Worm (Caenorhabditis elegans) whole organism, mixed stage, embryonic: ENCODE measurements around the gene lipl-7.

Experiments
- M03D4.4 ChIP-seq: sonication (generic microtip); optimal IDR thresholded peaks from 2 replicates; lab custom pipeline; 2017; ENCODE audit warnings: mild to moderate bottlenecking, missing genetic modification characterization, missing compliant biosample characterization
- bed-3 ChIP-seq: fragments of 200-800 bp; sonication (Bioruptor generic); optimal IDR thresholded peaks from 3 replicates; lab custom pipeline; 2018; ENCODE audit warnings: mild to moderate bottlenecking, missing genetic modification characterization, moderate library complexity, missing compliant biosample characterization
- blmp-1 ChIP-seq: fragments of 150-350 bp; optimal IDR thresholded peaks from 2 replicates; lab custom pipeline; 2014; ENCODE audit warnings: missing biosample characterization, missing genetic modification characterization
- ceh-39 ChIP-seq: fragments of 150-350 bp; optimal IDR thresholded peaks from 2 replicates; lab custom pipeline; 2014; ENCODE audit warnings: missing biosample characterization, missing genetic modification characterization
- ceh-43 ChIP-seq: fragments of 200-800 bp; sonication (Bioruptor generic); optimal IDR thresholded peaks from 2 replicates; lab custom pipeline; 2018; ENCODE audit warnings: mild to moderate bottlenecking, missing genetic modification characterization, moderate library complexity, missing compliant biosample characterization
- ceh-83 ChIP-seq: fragments of 200-800 bp; sonication (Bioruptor generic); optimal IDR thresholded peaks from 2 replicates; lab custom pipeline; 2018; ENCODE audit warnings: mild to moderate bottlenecking, missing genetic modification characterization, missing compliant biosample characterization
- ces-1 ChIP-seq: fragments of 150-350 bp; optimal IDR thresholded peaks from 2 replicates; lab custom pipeline; 2014; ENCODE audit warnings: missing biosample characterization, missing genetic modification reagents, missing genetic modification characterization
- cnd-1 ChIP-seq: fragments of 200-800 bp; sonication (Bioruptor generic); optimal IDR thresholded peaks from 2 replicates; lab custom pipeline; 2018; ENCODE audit warnings: mild to moderate bottlenecking, missing genetic modification characterization, missing compliant biosample characterization
- drap-1 ChIP-seq: fragments of 200-800 bp; sonication (Bioruptor generic); optimal IDR thresholded peaks from 3 replicates; lab custom pipeline; 2018; ENCODE audit warnings: mild to moderate bottlenecking, missing genetic modification characterization, missing compliant biosample characterization
- elt-1 ChIP-seq: sonication (generic microtip); optimal IDR thresholded peaks from 2 replicates; lab custom pipeline; 2017; ENCODE audit warnings: missing genetic modification characterization, mild to moderate bottlenecking, missing compliant biosample characterization, antibody characterized with exemption, moderate library complexity, borderline replicate concordance; ENCODE audit not compliant: insufficient read depth
- elt-3 ChIP-seq: fragments of 150-350 bp; optimal IDR thresholded peaks from 2 replicates; lab custom pipeline; 2014; ENCODE audit warnings: missing biosample characterization, missing genetic modification characterization
- flh-1 ChIP-seq: fragments of 200-800 bp; sonication (Bioruptor generic); optimal IDR thresholded peaks from 2 replicates; lab custom pipeline; 2018; ENCODE audit warnings: mild to moderate bottlenecking, missing genetic modification characterization, moderate library complexity, missing compliant biosample characterization
- ham-2 ChIP-seq: fragments of 200-800 bp; sonication (Bioruptor generic); optimal IDR thresholded peaks from 2 replicates; lab custom pipeline; 2018; ENCODE audit warnings: mild to moderate bottlenecking, missing genetic modification characterization, missing compliant biosample characterization
- hlh-1 ChIP-seq: fragments of 150-350 bp; optimal IDR thresholded peaks from 2 replicates; lab custom pipeline; 2014; ENCODE audit warnings: missing biosample characterization, missing genetic modification reagents, missing genetic modification characterization
- lin-13 ChIP-seq: fragments of 150-350 bp; optimal IDR thresholded peaks from 2 replicates; lab custom pipeline; 2014; ENCODE audit warnings: missing biosample characterization, missing genetic modification characterization
- lin-32 ChIP-seq: fragments of 200-800 bp; sonication (Bioruptor generic); optimal IDR thresholded peaks from 2 replicates; lab custom pipeline; 2018; ENCODE audit warnings: mild to moderate bottlenecking, missing genetic modification characterization, missing compliant biosample characterization
- lsy-2 ChIP-seq: fragments of 150-350 bp; optimal IDR thresholded peaks from 2 replicates; lab custom pipeline; 2014; ENCODE audit warnings: missing biosample characterization, missing genetic modification characterization
- mab-5 ChIP-seq: fragments of 150-350 bp; optimal IDR thresholded peaks from 2 replicates; lab custom pipeline; 2014; ENCODE audit warnings: missing biosample characterization, missing genetic modification characterization
- mep-1 ChIP-seq: fragments of 150-350 bp; optimal IDR thresholded peaks from 2 replicates; lab custom pipeline; 2017; ENCODE audit warnings: missing biosample characterization, missing genetic modification reagents, missing genetic modification characterization, inconsistent platforms
- mls-2 ChIP-seq: sonication (generic microtip); optimal IDR thresholded peaks from 2 replicates; lab custom pipeline; 2016; ENCODE audit warnings: mild to moderate bottlenecking, missing genetic modification characterization, moderate library complexity, missing compliant biosample characterization
- nhr-2 ChIP-seq: fragments of 150-350 bp; optimal IDR thresholded peaks from 2 replicates; lab custom pipeline; 2014; ENCODE audit warnings: missing biosample characterization, missing genetic modification characterization
- nhr-76 ChIP-seq: sonication (generic microtip); optimal IDR thresholded peaks from 2 replicates; lab custom pipeline; 2017; ENCODE audit warnings: missing biosample characterization, missing genetic modification characterization
- pha-4 ChIP-seq: fragments of 150-350 bp; optimal IDR thresholded peaks from 2 replicates; lab custom pipeline; 2018; ENCODE audit warnings: missing biosample characterization, missing genetic modification reagents, missing genetic modification characterization
- sem-2 ChIP-seq: fragments of 200-800 bp; sonication (Bioruptor generic); optimal IDR thresholded peaks from 2 replicates; lab custom pipeline; 2018; ENCODE audit warnings: mild to moderate bottlenecking, missing genetic modification characterization, missing compliant biosample characterization
- tbx-8 ChIP-seq: fragments of 200-800 bp; sonication (Bioruptor generic); optimal IDR thresholded peaks from 2 replicates; lab custom pipeline; 2018; ENCODE audit warnings: mild to moderate bottlenecking, missing genetic modification characterization, moderate library complexity, missing compliant biosample characterization
- unc-120 ChIP-seq: sonication (generic microtip); optimal IDR thresholded peaks from 2 replicates; lab custom pipeline; 2017; ENCODE audit warnings: missing genetic modification characterization, missing compliant biosample characterization; ENCODE audit not compliant: poor library complexity, severe bottlenecking
- unc-39 ChIP-seq: fragments of 150-350 bp; optimal IDR thresholded peaks from 2 replicates; lab custom pipeline; 2014; ENCODE audit warnings: missing biosample characterization, missing genetic modification characterization
- unc-62 ChIP-seq: fragments of 150-350 bp; optimal IDR thresholded peaks from 2 replicates; lab custom pipeline; 2014; ENCODE audit warnings: missing biosample characterization, missing genetic modification reagents, missing genetic modification characterization
- zip-8 ChIP-seq: fragments of 150-350 bp; optimal IDR thresholded peaks from 2 replicates; lab custom pipeline; 2014; ENCODE audit warnings: missing biosample characterization, missing genetic modification characterization
- ztf-11 ChIP-seq: fragments of 150-350 bp; optimal IDR thresholded peaks from 2 replicates; lab custom pipeline; 2014; ENCODE audit warnings: missing biosample characterization, missing genetic modification characterization

lipl-7 gene

ce11 chrIV:10241659-10242058 is at the start of gene lipl-7:
Gene lipl-7 (minus strand): TSS chrIV:10241823.
- TF ChIP-seq elt-3 (tag; lab: Kevin White, UChicago) (no peak), hlh-1 (peak; percentile 56), ham-2 (GFP tag; lab: Kevin White, UChicago) (no peak), elt-1 (tag; lab: Kevin White, UChicago) (no peak), cnd-1 (tag; lab: Kevin White, UChicago) (no peak), ceh-43 (GFP tag; lab: Kevin White, UChicago) (no peak), M03D4.4 (tag; lab: Kevin White, UChicago) (no peak), drap-1 (GFP tag; lab: Kevin White, UChicago) (no peak), unc-62 (no peak), nhr-2 (peak; percentile 93)
- TF ChIP-seq, all 35 proteins: peak for 2

ce11 chrIV:10288575-10288974 is 47.0 kb upstream of the lipl-7 start:
- TF ChIP-seq lsy-2 (tag; lab: Kevin White, UChicago) (no peak), zip-8 (tag; lab: Kevin White, UChicago) (no peak), nhr-2 (no peak), drap-1 (GFP tag; lab: Kevin White, UChicago) (no peak), ceh-39 (tag; lab: Kevin White, UChicago) (no peak), tbx-8 (GFP tag; lab: Kevin White, UChicago) (no peak), unc-62 (no peak), ceh-43 (GFP tag; lab: Kevin White, UChicago) (no peak), mls-2 (tag; lab: Kevin White, UChicago) (no peak), flh-1 (GFP tag; lab: Kevin White, UChicago) (no peak), lin-13 (no peak), ceh-83 (GFP tag; lab: Kevin White, UChicago) (no peak), sem-2 (GFP tag; lab: Kevin White, UChicago) (no peak), ham-2 (GFP tag; lab: Kevin White, UChicago) (no peak)

- no peak for TF ChIP-seq zip-8 (tag; lab: Kevin White, UChicago)
- no peak for TF ChIP-seq ztf-11 (tag; lab: Kevin White, UChicago)
- no peak for TF ChIP-seq ceh-43 (GFP tag; lab: Kevin White, UChicago)
- TF ChIP-seq nhr-76 (tag; lab: Kevin White, UChicago) = no peak
- no peak for TF ChIP-seq elt-3 (tag; lab: Kevin White, UChicago)
- TF ChIP-seq elt-1 (tag; lab: Kevin White, UChicago) = no peak
- TF ChIP-seq drap-1 (GFP tag; lab: Kevin White, UChicago) = no peak
Measured at ce11 chrIV:10286655-10287054, 45.0 kb upstream of the lipl-7 start, which contains the start of gene ebax-1. Gene ebax-1 (plus strand): TSS chrIV:10286955.

- no peak for TF ChIP-seq elt-3 (tag; lab: Kevin White, UChicago)
- TF ChIP-seq ztf-11 (tag; lab: Kevin White, UChicago) = no peak
Measured at ce11 chrIV:10285328-10285727, 43.7 kb upstream of the lipl-7 start.

ce11 chrIV:10284194-10284910 is 42.7 kb upstream of the lipl-7 start, which contains the start of gene rad-51:
Gene rad-51 (minus strand): TSS chrIV:10284244.
- TF ChIP-seq ceh-39 (tag; lab: Kevin White, UChicago) (no peak), unc-120 (tag; lab: Kevin White, UChicago) (peak; percentile 57), pha-4 (tag; lab: Kevin White, UChicago) (no peak), mab-5 (tag; lab: Kevin White, UChicago) (no peak), unc-62 (no peak), drap-1 (GFP tag; lab: Kevin White, UChicago) (no peak), lin-32 (no peak), nhr-2 (peak; percentile 18), bed-3 (GFP tag; lab: Kevin White, UChicago) (no peak), mep-1 (tag; lab: Kevin White, UChicago) (peak; percentile 66)

ce11 chrIV:10281482-10281881 is 39.9 kb upstream of the lipl-7 start, which contains the start of gene thk-1:
Gene thk-1 (minus strand): TSS chrIV:10281582.
- no peak for TF ChIP-seq sem-2 (GFP tag; lab: Kevin White, UChicago)
- TF ChIP-seq ces-1 = no peak
- no peak for TF ChIP-seq unc-120 (tag; lab: Kevin White, UChicago)
- no peak for TF ChIP-seq ceh-83 (GFP tag; lab: Kevin White, UChicago)
- no peak for TF ChIP-seq blmp-1
- no peak for TF ChIP-seq zip-8 (tag; lab: Kevin White, UChicago)
- TF ChIP-seq unc-39 (tag; lab: Kevin White, UChicago) = no peak
- no peak for TF ChIP-seq elt-3 (tag; lab: Kevin White, UChicago)
- TF ChIP-seq pha-4 (tag; lab: Kevin White, UChicago) = no peak
- no peak for TF ChIP-seq ham-2 (GFP tag; lab: Kevin White, UChicago)
- no peak for TF ChIP-seq unc-62
- TF ChIP-seq nhr-76 (tag; lab: Kevin White, UChicago) = no peak
- TF ChIP-seq hlh-1 = no peak
- no peak for TF ChIP-seq nhr-2
- TF ChIP-seq drap-1 (GFP tag; lab: Kevin White, UChicago) = no peak
- no peak for TF ChIP-seq mep-1 (tag; lab: Kevin White, UChicago)
- TF ChIP-seq M03D4.4 (tag; lab: Kevin White, UChicago) = no peak
- no peak for TF ChIP-seq tbx-8 (GFP tag; lab: Kevin White, UChicago)
